Worm (Caenorhabditis elegans): ENCODE data around the gene etr-1.
A peak's percentile ranks its signal among the peaks of the same experiment; 100 is the strongest.

The etr-1 gene

DNA sequence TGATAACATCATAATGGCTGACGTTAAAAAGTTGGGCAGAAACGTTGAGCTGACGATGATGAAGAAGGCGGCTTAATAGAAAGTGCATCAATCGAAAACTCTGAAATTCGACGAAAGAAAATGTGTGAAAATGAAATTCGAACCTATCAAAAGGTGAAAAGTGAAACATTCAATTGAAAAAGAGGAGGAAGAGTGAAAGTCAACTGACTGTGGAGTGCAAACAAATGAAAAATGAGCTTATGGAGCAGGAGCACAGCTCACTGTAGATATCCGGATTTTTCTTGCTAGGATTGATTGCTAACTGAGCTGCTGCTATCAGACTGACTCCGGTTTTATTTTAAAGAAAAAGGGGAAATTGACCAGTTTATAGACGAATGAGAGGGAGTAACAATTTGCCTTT lies 41.1 kb upstream of the etr-1 start, which contains the start of gene K10B4.3:
Gene K10B4.3, minus strand, starts transcription at position 101 of the 400 bp plus-strand sequence.
- no peak for TF ChIP-seq sup-37 (GFP tag; optimal IDR thresholded peaks at IDR 0.05)
- no peak for TF ChIP-seq ceh-63 (GFP tag; optimal IDR thresholded peaks at IDR 0.05)

ce11 chrII:122008-122407 lies 40.2 kb upstream of the etr-1 start:
- TF ChIP-seq hlh-4 (tag; optimal IDR thresholded peaks at IDR 0.05) (no peak), ceh-63 (GFP tag; optimal IDR thresholded peaks at IDR 0.05) (no peak), blmp-1 (tag; optimal IDR thresholded peaks at IDR 0.05) (peak; percentile 83), elt-2 (tag; optimal IDR thresholded peaks at IDR 0.05) (no peak), fos-1 (tag; optimal IDR thresholded peaks at IDR 0.05) (no peak), pax-3 (tag; optimal IDR thresholded peaks at IDR 0.05) (no peak), ces-1 (GFP tag; optimal IDR thresholded peaks at IDR 0.05) (no peak), mdl-1 (tag; optimal IDR thresholded peaks at IDR 0.05) (no peak), C34B4.2 (tag; optimal IDR thresholded peaks at IDR 0.05) (no peak), ceh-88 (GFP tag; IDR thresholded peaks at IDR 0.05) (no peak), elt-3 (tag; optimal IDR thresholded peaks at IDR 0.05) (no peak), isw-1 (GFP tag; IDR thresholded peaks at IDR 0.05) (no peak), nhr-71 (tag; optimal IDR thresholded peaks at IDR 0.05) (peak; percentile 29), alr-1 (tag; optimal IDR thresholded peaks at IDR 0.05; ENCODE audit: borderline replicate concordance) (no peak), nhr-12 (tag; optimal IDR thresholded peaks at IDR 0.05) (no peak), grh-1 (GFP tag; IDR thresholded peaks at IDR 0.05) (no peak), lsy-2 (tag; optimal IDR thresholded peaks at IDR 0.05) (no peak), aly-2 (tag; optimal IDR thresholded peaks at IDR 0.05) (no peak), rnt-1 (tag; optimal IDR thresholded peaks at IDR 0.05) (no peak), sup-37 (GFP tag; optimal IDR thresholded peaks at IDR 0.05) (no peak), xbp-1 (tag; optimal IDR thresholded peaks at IDR 0.05) (no peak), lir-3 (tag; optimal IDR thresholded peaks at IDR 0.05; ENCODE audit: poor library complexity) (no peak), nhr-19 (GFP tag; conservative IDR thresholded peaks at IDR 0.05) (no peak), snu-23 (GFP tag; optimal IDR thresholded peaks at IDR 0.05) (peak; percentile 52), lin-15B (tag; optimal IDR thresholded peaks at IDR 0.05) (no peak), sptf-1 (tag; optimal IDR thresholded peaks at IDR 0.05) (no peak), tlp-1 (tag; optimal IDR thresholded peaks at IDR 0.05) (no peak), egl-13 (tag; optimal IDR thresholded peaks at IDR 0.05) (no peak), nhr-77 (tag; optimal IDR thresholded peaks at IDR 0.05) (no peak), unc-130 (tag; optimal IDR thresholded peaks at IDR 0.05) (no peak), nhr-28 (tag; optimal IDR thresholded peaks at IDR 0.05) (no peak), mab-9 (GFP tag; IDR thresholded peaks at IDR 0.05) (no peak), hlh-17 (GFP tag; optimal IDR thresholded peaks at IDR 0.05; ENCODE audit: borderline replicate concordance) (no peak), sox-4 (tag; optimal IDR thresholded peaks at IDR 0.05) (no peak), egl-27 (tag; optimal IDR thresholded peaks at IDR 0.05) (no peak), pag-3 (tag; optimal IDR thresholded peaks at IDR 0.05; ENCODE audit: borderline replicate concordance, insufficient read depth) (no peak), mep-1 (tag; optimal IDR thresholded peaks at IDR 0.05) (no peak), vab-15 (tag; optimal IDR thresholded peaks at IDR 0.05) (no peak), zag-1 (tag; optimal IDR thresholded peaks at IDR 0.05) (no peak), unc-98 (GFP tag; IDR thresholded peaks at IDR 0.05) (no peak), ama-1 (optimal IDR thresholded peaks at IDR 0.05) (no peak), fkh-8 (tag; optimal IDR thresholded peaks at IDR 0.05) (no peak), efl-3 (GFP tag; optimal IDR thresholded peaks at IDR 0.05) (no peak), Y116A8C.19 (tag; optimal IDR thresholded peaks at IDR 0.05; ENCODE audit: borderline replicate concordance) (no peak), dsc-1 (tag; optimal IDR thresholded peaks at IDR 0.05) (no peak), lin-39 (tag; optimal IDR thresholded peaks at IDR 0.05) (no peak), C16A3.4 (tag; optimal IDR thresholded peaks at IDR 0.05) (no peak), skn-1 (tag; optimal IDR thresholded peaks at IDR 0.05) (peak; percentile 75), irx-1 (tag; optimal IDR thresholded peaks at IDR 0.05) (no peak), dpl-1 (GFP tag; optimal IDR thresholded peaks at IDR 0.05) (no peak)
